Fruit fly (Drosophila melanogaster) whole organism, embryonic: Measurements from ENCODE around the gene Alp13.

Experiments used
- Ada2b ChIP-seq: fragments of 200-800 bp; sonication (Bioruptor generic); IDR thresholded peaks from 2 replicates; pipeline ENCODE4 v1.3.6; 2022; ENCODE audit warnings: missing biosample characterization, missing genetic modification characterization
- Atf3 ChIP-seq: fragments of 200-800 bp; sonication (Bioruptor generic); optimal IDR thresholded peaks from 3 replicates; lab custom pipeline; 2016; ENCODE audit warnings: missing biosample characterization, missing genetic modification characterization
- BtbVII ChIP-seq: fragments of 200-800 bp; sonication (Bioruptor generic); optimal IDR thresholded peaks from 3 replicates; lab custom pipeline; 2017; ENCODE audit warnings: missing biosample characterization, mild to moderate bottlenecking, missing genetic modification characterization
- CG12219 ChIP-seq: fragments of 200-800 bp; sonication (Bioruptor generic); optimal IDR thresholded peaks from 3 replicates; lab custom pipeline; 2018; ENCODE audit warnings: missing biosample characterization, mild to moderate bottlenecking, missing genetic modification characterization
- CG1233 ChIP-seq: fragments of 200-800 bp; sonication (Bioruptor generic); optimal IDR thresholded peaks from 4 replicates; lab custom pipeline; 2018; ENCODE audit warnings: missing biosample characterization, mild to moderate bottlenecking, missing genetic modification characterization
- CG12391 ChIP-seq: fragments of 200-800 bp; sonication (Bioruptor generic); optimal IDR thresholded peaks from 3 replicates; lab custom pipeline; 2018; ENCODE audit warnings: missing biosample characterization, mild to moderate bottlenecking, missing genetic modification characterization, moderate library complexity
- CG12769 ChIP-seq: fragments of 200-800 bp; sonication (Bioruptor generic); optimal IDR thresholded peaks from 2 replicates; lab custom pipeline; 2019; ENCODE audit warnings: missing biosample characterization, mild to moderate bottlenecking, missing genetic modification characterization, moderate library complexity
- CG13894 ChIP-seq: fragments of 200-800 bp; sonication (Bioruptor generic); optimal IDR thresholded peaks from 3 replicates; lab custom pipeline; 2018; ENCODE audit warnings: missing biosample characterization, mild to moderate bottlenecking, missing genetic modification characterization, moderate library complexity
- CG15269 ChIP-seq: fragments of 200-800 bp; sonication (Bioruptor generic); optimal IDR thresholded peaks from 2 replicates; lab custom pipeline; 2018; ENCODE audit warnings: missing biosample characterization, mild to moderate bottlenecking, missing genetic modification characterization, moderate library complexity
- CG17361 ChIP-seq: fragments of 200-800 bp; sonication (Bioruptor generic); IDR thresholded peaks from 3 replicates; pipeline ENCODE4 v1.3.6; 2022; ENCODE audit warnings: missing biosample characterization, missing genetic modification characterization
- CG18599 ChIP-seq: fragments of 200-800 bp; sonication (Bioruptor generic); optimal IDR thresholded peaks from 3 replicates; lab custom pipeline; 2017; ENCODE audit warnings: missing biosample characterization, missing genetic modification characterization, mild to moderate bottlenecking, moderate library complexity, missing genetic modification reagents
- CG31365 ChIP-seq: fragments of 200-800 bp; sonication (Bioruptor generic); optimal IDR thresholded peaks from 2 replicates; lab custom pipeline; 2018; ENCODE audit warnings: missing biosample characterization, mild to moderate bottlenecking, missing genetic modification characterization
- CG31441 ChIP-seq: fragments of 200-800 bp; sonication (Bioruptor generic); IDR thresholded peaks from 2 replicates; pipeline ENCODE4 v1.3.6; 2022; ENCODE audit warnings: missing biosample characterization, missing genetic modification characterization
- CG34376 ChIP-seq: fragments of 200-800 bp; sonication (Bioruptor generic); optimal IDR thresholded peaks from 2 replicates; lab custom pipeline; 2018; ENCODE audit warnings: missing biosample characterization, mild to moderate bottlenecking, missing genetic modification characterization
- CG43689 ChIP-seq: fragments of 200-800 bp; sonication (Bioruptor generic); IDR thresholded peaks from 2 replicates; pipeline ENCODE4 v1.3.6; 2022; ENCODE audit warnings: missing biosample characterization, missing genetic modification characterization
- CG4854 ChIP-seq: fragments of 200-800 bp; sonication (Bioruptor generic); optimal IDR thresholded peaks from 2 replicates; lab custom pipeline; 2016; ENCODE audit warnings: missing biosample characterization, missing genetic modification characterization, inconsistent platforms
- CG5180 ChIP-seq: fragments of 200-800 bp; sonication (Bioruptor generic); optimal IDR thresholded peaks from 3 replicates; lab custom pipeline; 2017; ENCODE audit warnings: missing biosample characterization, missing genetic modification characterization, mild to moderate bottlenecking, moderate library complexity, missing genetic modification reagents
- CG8281 ChIP-seq: fragments of 200-800 bp; sonication (Bioruptor generic); optimal IDR thresholded peaks from 2 replicates; lab custom pipeline; 2018; ENCODE audit warnings: missing biosample characterization, mild to moderate bottlenecking, missing genetic modification characterization, moderate library complexity
- CG8290 ChIP-seq, 3 experiments: fragments of 200-800 bp; sonication (Bioruptor generic); optimal IDR thresholded peaks; 2 replicates each; lab custom pipeline; 2016 to 2019; ENCODE audit warnings: missing biosample characterization in 3 of 3, missing genetic modification characterization in 3 of 3, mild to moderate bottlenecking in 2 of 3, moderate library complexity in 1 of 3
- CG8924 ChIP-seq: fragments of 200-800 bp; optimal IDR thresholded peaks from 3 replicates; lab custom pipeline; 2019; ENCODE audit warnings: missing biosample characterization, mild to moderate bottlenecking, missing genetic modification characterization, moderate library complexity
- CG9932 ChIP-seq: fragments of 200-800 bp; sonication (Bioruptor generic); IDR thresholded peaks from 2 replicates; pipeline ENCODE4 v1.3.6; 2022; ENCODE audit warnings: missing biosample characterization, missing genetic modification characterization
- E2f2 ChIP-seq: fragments of 200-800 bp; sonication (Bioruptor generic); IDR thresholded peaks from 2 replicates; pipeline ENCODE4 v1.3.6; 2022; ENCODE audit warnings: missing biosample characterization, missing genetic modification characterization
- Hey ChIP-seq: fragments of 200-800 bp; sonication (Bioruptor generic); optimal IDR thresholded peaks from 3 replicates; lab custom pipeline; 2018; ENCODE audit warnings: missing biosample characterization, mild to moderate bottlenecking, missing genetic modification characterization
- HmgZ ChIP-seq: fragments of 200-800 bp; sonication (Bioruptor generic); optimal IDR thresholded peaks from 2 replicates; lab custom pipeline; 2018; ENCODE audit warnings: missing biosample characterization, mild to moderate bottlenecking, missing genetic modification characterization
- Hr51 ChIP-seq, 2 experiments: fragments of 200-800 bp; sonication (Bioruptor generic); optimal IDR thresholded peaks; 2 replicates in 1 of 2; 3 replicates in 1 of 2; lab custom pipeline; 2016 to 2018; ENCODE audit warnings: missing biosample characterization in 2 of 2, missing genetic modification characterization in 2 of 2, mild to moderate bottlenecking in 1 of 2, moderate library complexity in 1 of 2
- Lim3 ChIP-seq: fragments of 200-800 bp; sonication (Bioruptor generic); IDR thresholded peaks from 2 replicates; pipeline ENCODE4 v1.3.6; 2022; ENCODE audit warnings: missing biosample characterization, missing genetic modification characterization
- Meics ChIP-seq: fragments of 200-800 bp; sonication (Bioruptor generic); optimal IDR thresholded peaks from 2 replicates; lab custom pipeline; 2017; ENCODE audit warnings: missing biosample characterization, mild to moderate bottlenecking, missing genetic modification characterization
- Opbp ChIP-seq: fragments of 200-800 bp; sonication (Bioruptor generic); IDR thresholded peaks from 3 replicates; pipeline ENCODE4 v1.3.6; 2022; ENCODE audit warnings: missing biosample characterization, missing genetic modification characterization; ENCODE audit not compliant: partially characterized antibody
- PHDP ChIP-seq: fragments of 200-800 bp; sonication (Bioruptor generic); optimal IDR thresholded peaks from 3 replicates; lab custom pipeline; 2018; ENCODE audit warnings: missing biosample characterization, mild to moderate bottlenecking, missing genetic modification characterization, moderate library complexity
- Sox100B ChIP-seq: fragments of 200-800 bp; sonication (Bioruptor generic); optimal IDR thresholded peaks from 3 replicates; lab custom pipeline; 2018; ENCODE audit warnings: missing biosample characterization, mild to moderate bottlenecking, missing genetic modification characterization
- cg ChIP-seq: fragments of 200-800 bp; sonication (Bioruptor generic); optimal IDR thresholded peaks from 3 replicates; lab custom pipeline; 2019; ENCODE audit warnings: missing biosample characterization, mild to moderate bottlenecking, missing genetic modification characterization, moderate library complexity
- chinmo ChIP-seq: fragments of 200-800 bp; sonication (Bioruptor generic); IDR thresholded peaks from 4 replicates; pipeline ENCODE4 v1.3.6; 2022; ENCODE audit warnings: missing biosample characterization, missing genetic modification characterization; ENCODE audit not compliant: partially characterized antibody
- corto ChIP-seq: fragments of 200-800 bp; sonication (Bioruptor generic); optimal IDR thresholded peaks from 2 replicates; lab custom pipeline; 2016; ENCODE audit warnings: missing biosample characterization, mild to moderate bottlenecking, missing genetic modification characterization, moderate library complexity
- dati ChIP-seq: fragments of 200-800 bp; sonication (Bioruptor generic); IDR thresholded peaks from 2 replicates; pipeline ENCODE4 v1.3.6; 2022; ENCODE audit warnings: missing biosample characterization, missing genetic modification characterization
- exex ChIP-seq: fragments of 200-800 bp; sonication (Bioruptor generic); optimal IDR thresholded peaks from 4 replicates; lab custom pipeline; 2018; ENCODE audit warnings: missing biosample characterization, mild to moderate bottlenecking, missing genetic modification characterization, moderate library complexity
- eyg ChIP-seq: fragments of 200-800 bp; sonication (Bioruptor generic); optimal IDR thresholded peaks from 3 replicates; lab custom pipeline; 2016; ENCODE audit warnings: missing biosample characterization, missing genetic modification characterization
- grn ChIP-seq: fragments of 200-800 bp; sonication (Bioruptor generic); optimal IDR thresholded peaks from 3 replicates; lab custom pipeline; 2017; ENCODE audit warnings: missing biosample characterization, missing genetic modification characterization
- gro ChIP-seq: fragments of 200-800 bp; sonication (Bioruptor generic); optimal IDR thresholded peaks from 2 replicates; lab custom pipeline; 2016; ENCODE audit warnings: missing biosample characterization, missing genetic modification characterization
- gt ChIP-seq: fragments of 200-800 bp; sonication (Bioruptor generic); IDR thresholded peaks from 2 replicates; pipeline ENCODE4 v1.3.6; 2022; ENCODE audit warnings: missing biosample characterization, missing genetic modification characterization
- kay ChIP-seq: fragments of 200-800 bp; sonication (Bioruptor generic); optimal IDR thresholded peaks from 2 replicates; lab custom pipeline; 2016; ENCODE audit warnings: missing biosample characterization, missing genetic modification characterization
- lab ChIP-seq: fragments of 200-800 bp; sonication (Bioruptor generic); optimal IDR thresholded peaks from 3 replicates; lab custom pipeline; 2017; ENCODE audit warnings: missing biosample characterization, missing genetic modification characterization, mild to moderate bottlenecking, moderate library complexity, missing genetic modification reagents
- lbe ChIP-seq: fragments of 200-800 bp; sonication (Bioruptor generic); optimal IDR thresholded peaks from 2 replicates; lab custom pipeline; 2016; ENCODE audit warnings: missing biosample characterization, mild to moderate bottlenecking, missing genetic modification characterization
- phol ChIP-seq: fragments of 200-800 bp; sonication (Bioruptor generic); optimal IDR thresholded peaks from 3 replicates; lab custom pipeline; 2018; ENCODE audit warnings: missing biosample characterization, mild to moderate bottlenecking, missing genetic modification characterization, moderate library complexity
- prd ChIP-seq, 3 experiments: fragments of >200 bp in 2 of 3; fragments of 200-800 bp in 1 of 3; sonication (Bioruptor generic) in 1 of 3; optimal IDR thresholded peaks in 2 of 3; IDR thresholded peaks in 1 of 3; 2 replicates in 2 of 3; 3 replicates in 1 of 3; pipeline versions ENCODE4 v1.3.6 to Lab custom; 2017 to 2022; ENCODE audit warnings: missing biosample characterization in 1 of 3, missing genetic modification characterization in 1 of 3
- ranshi ChIP-seq: fragments of 200-800 bp; sonication (Bioruptor generic); IDR thresholded peaks from 2 replicates; pipeline ENCODE4 v1.3.6; 2022; ENCODE audit warnings: missing biosample characterization, missing genetic modification characterization
- salm ChIP-seq: fragments of 200-800 bp; sonication (Bioruptor generic); optimal IDR thresholded peaks from 2 replicates; lab custom pipeline; 2018; ENCODE audit warnings: missing biosample characterization, mild to moderate bottlenecking, missing genetic modification characterization
- sug ChIP-seq: fragments of 200-800 bp; optimal IDR thresholded peaks from 2 replicates; lab custom pipeline; 2019; ENCODE audit warnings: missing biosample characterization, mild to moderate bottlenecking, missing genetic modification characterization, moderate library complexity

Alp13 gene

dm6 chr3R:10054278-10054975, 20.7 kb downstream of the Alp13 start (continued):
- TF ChIP-seq CG4854 (GFP tag; lab: Kevin White, UChicago): no peak
- no peak for TF ChIP-seq prd (optimal IDR thresholded peaks at IDR 0.05; lab: Kevin White, UChicago)
- no peak for TF ChIP-seq prd (GFP tag; IDR thresholded peaks at IDR 0.05; lab: Robert Waterston, UW)
- TF ChIP-seq CG12769 (tag; lab: Kevin White, UChicago): peak; percentile 48
- TF ChIP-seq CG5180 (GFP tag; lab: Kevin White, UChicago): no peak
- TF ChIP-seq salm: no peak
- peak; percentile 62 for TF ChIP-seq Hey (tag; lab: Kevin White, UChicago)
- peak; percentile 5 for TF ChIP-seq Sox100B (GFP tag; lab: Kevin White, UChicago)
- 0 out of 2 replicates have a peak, but pooled peaks have one; percentile 8 for TF ChIP-seq CG31441 (GFP tag; lab: Robert Waterston, UW)
- TF ChIP-seq sug (tag; lab: Kevin White, UChicago): peak; percentile 80
- peak; percentile 77 for TF ChIP-seq grn (GFP tag; lab: Kevin White, UChicago)
- no peak for TF ChIP-seq phol
- TF ChIP-seq dati (GFP tag; lab: Robert Waterston, UW): no peak
- no peak for TF ChIP-seq Ada2b
- peak; percentile 89 for TF ChIP-seq CG34376
- no peak for TF ChIP-seq CG31365
- peak; percentile 66 for TF ChIP-seq corto
- no peak for TF ChIP-seq CG43689 (GFP tag; lab: Robert Waterston, UW)
- peak; percentile 35 for TF ChIP-seq CG8924
- 0 out of 2 replicates have a peak, but pooled peaks have one; percentile 6 for TF ChIP-seq E2f2 (GFP tag; lab: Robert Waterston, UW)
- TF ChIP-seq eyg: no peak
- 0 out of 4 replicates have a peak, but pooled peaks have one; percentile 44 for TF ChIP-seq chinmo (GFP tag; lab: Robert Waterston, UW)
- no peak for TF ChIP-seq Lim3
- TF ChIP-seq gro (GFP tag; lab: Kevin White, UChicago): peak; percentile 8
- TF ChIP-seq exex (tag; lab: Kevin White, UChicago): peak; percentile 99
- TF ChIP-seq CG8281 (tag; lab: Kevin White, UChicago): no peak
- TF ChIP-seq kay: no peak
- TF ChIP-seq CG15269 (tag; lab: Kevin White, UChicago): peak; percentile 45
- TF ChIP-seq CG18599 (GFP tag; lab: Kevin White, UChicago): peak; percentile 41
- peak; percentile 39 for TF ChIP-seq HmgZ
- TF ChIP-seq CG13894 (tag; lab: Kevin White, UChicago): peak; percentile 34
- no peak for TF ChIP-seq CG9932 (GFP tag; lab: Robert Waterston, UW)
- peak; percentile 40 for TF ChIP-seq Meics (GFP tag; lab: Kevin White, UChicago)
- TF ChIP-seq gt (GFP tag; lab: Robert Waterston, UW): no peak
- no peak for TF ChIP-seq Opbp (GFP tag; lab: Robert Waterston, UW)
- TF ChIP-seq CG8290 (GFP tag; optimal IDR thresholded peaks at IDR 0.05; lab: Kevin White, UChicago): no peak
- TF ChIP-seq CG8290 (tag; optimal IDR thresholded peaks at IDR 0.05; lab: Kevin White, UChicago): peak in 1 of 2 experiments; percentile 27
- peak; percentile 7 for TF ChIP-seq PHDP
- TF ChIP-seq lab (GFP tag; lab: Kevin White, UChicago): peak; percentile 7
- peak; percentile 23 for TF ChIP-seq CG12391 (tag; lab: Kevin White, UChicago)
- peak in 1 of 2 experiments; percentile 7 for TF ChIP-seq Hr51 (GFP tag; optimal IDR thresholded peaks at IDR 0.05; lab: Kevin White, UChicago)
- no peak for TF ChIP-seq ranshi
- no peak for TF ChIP-seq cg
- TF ChIP-seq CG1233 (GFP tag; lab: Kevin White, UChicago): peak; percentile 0
- no peak; the same call in 2 of the 3 replicates for TF ChIP-seq CG17361 (GFP tag; lab: Robert Waterston, UW)
- no peak for TF ChIP-seq Atf3 (GFP tag; lab: Kevin White, UChicago)
- peak; percentile 9 for TF ChIP-seq CG12219
- TF ChIP-seq BtbVII (GFP tag; lab: Kevin White, UChicago): peak; percentile 84
- peak; percentile 39 for TF ChIP-seq lbe (GFP tag; lab: Kevin White, UChicago)
